Fruit fly (Drosophila melanogaster) whole organism, embryonic: ENCODE data around the gene Cul5.
A peak's percentile ranks its signal among the peaks of the same experiment; 100 is the strongest.

ENCODE experiments used
- Asciz ChIP-seq: fragments of 200-800 bp; sonication (Bioruptor generic); optimal IDR thresholded peaks from 2 replicates; lab custom pipeline; 2017; ENCODE audit warnings: missing biosample characterization, mild to moderate bottlenecking, missing genetic modification characterization, missing genetic modification reagents
- Atf-2 ChIP-seq: fragments of 200-800 bp; sonication (Bioruptor generic); optimal IDR thresholded peaks from 2 replicates; lab custom pipeline; 2016; ENCODE audit warnings: missing biosample characterization, missing genetic modification characterization
- CG10147 ChIP-seq: fragments of 200-800 bp; sonication (Bioruptor generic); optimal IDR thresholded peaks from 2 replicates; lab custom pipeline; 2019; ENCODE audit warnings: missing biosample characterization, mild to moderate bottlenecking, missing genetic modification characterization, moderate library complexity
- CG11695 ChIP-seq: fragments of 200-800 bp; sonication (Bioruptor generic); IDR thresholded peaks from 3 replicates; pipeline ENCODE4 v1.3.6; 2022; ENCODE audit warnings: missing biosample characterization, missing genetic modification characterization
- CG13296 ChIP-seq: fragments of 200-800 bp; sonication (Bioruptor generic); optimal IDR thresholded peaks from 3 replicates; lab custom pipeline; 2018; ENCODE audit warnings: missing biosample characterization, mild to moderate bottlenecking, missing genetic modification characterization
- CG13894 ChIP-seq: fragments of 200-800 bp; sonication (Bioruptor generic); optimal IDR thresholded peaks from 3 replicates; lab custom pipeline; 2018; ENCODE audit warnings: missing biosample characterization, mild to moderate bottlenecking, missing genetic modification characterization, moderate library complexity
- CG14050 ChIP-seq: fragments of 200-800 bp; sonication (Bioruptor generic); IDR thresholded peaks from 3 replicates; pipeline ENCODE4 v1.3.6; 2022; ENCODE audit warnings: missing biosample characterization, missing genetic modification characterization
- CG1832 ChIP-seq: fragments of 200-800 bp; sonication (Bioruptor generic); optimal IDR thresholded peaks from 2 replicates; lab custom pipeline; 2017; ENCODE audit warnings: missing biosample characterization, mild to moderate bottlenecking, missing genetic modification characterization, inconsistent platforms
- CG2120 ChIP-seq: fragments of 200-800 bp; sonication (Bioruptor generic); optimal IDR thresholded peaks from 3 replicates; lab custom pipeline; 2016; ENCODE audit warnings: missing biosample characterization, missing genetic modification characterization
- CG2875 ChIP-seq: fragments of 200-800 bp; sonication (Bioruptor generic); optimal IDR thresholded peaks from 2 replicates; lab custom pipeline; 2017; ENCODE audit warnings: missing biosample characterization, mild to moderate bottlenecking, missing genetic modification characterization, missing genetic modification reagents
- CG31441 ChIP-seq: fragments of 200-800 bp; sonication (Bioruptor generic); IDR thresholded peaks from 2 replicates; pipeline ENCODE4 v1.3.6; 2022; ENCODE audit warnings: missing biosample characterization, missing genetic modification characterization
- CG33557 ChIP-seq: fragments of 200-800 bp; sonication (Bioruptor generic); optimal IDR thresholded peaks from 2 replicates; lab custom pipeline; 2019; ENCODE audit warnings: missing biosample characterization, mild to moderate bottlenecking, missing genetic modification characterization, moderate library complexity
- CG3838 ChIP-seq: fragments of 200-800 bp; sonication (Bioruptor generic); optimal IDR thresholded peaks from 3 replicates; lab custom pipeline; 2016; ENCODE audit warnings: missing biosample characterization, missing genetic modification characterization
- CG3995 ChIP-seq: fragments of 200-800 bp; sonication (Bioruptor generic); optimal IDR thresholded peaks from 3 replicates; lab custom pipeline; 2016; ENCODE audit warnings: missing biosample characterization, missing genetic modification characterization
- CG4360 ChIP-seq: fragments of 200-800 bp; sonication (Bioruptor generic); IDR thresholded peaks from 2 replicates; pipeline ENCODE4 v1.3.6; 2022; ENCODE audit warnings: missing biosample characterization, missing genetic modification characterization
- CG4617 ChIP-seq: fragments of 200-800 bp; sonication (Bioruptor generic); optimal IDR thresholded peaks from 3 replicates; lab custom pipeline; 2016; ENCODE audit warnings: missing biosample characterization, missing genetic modification characterization, borderline replicate concordance
- CG4820 ChIP-seq: fragments of 200-800 bp; sonication (Bioruptor generic); optimal IDR thresholded peaks from 3 replicates; lab custom pipeline; 2016; ENCODE audit warnings: missing biosample characterization, missing genetic modification characterization
- CG6854 ChIP-seq: fragments of 200-800 bp; sonication (Bioruptor generic); optimal IDR thresholded peaks from 3 replicates; lab custom pipeline; 2017; ENCODE audit warnings: missing biosample characterization, mild to moderate bottlenecking, missing genetic modification characterization
- CG7786 ChIP-seq: fragments of 200-800 bp; sonication (Bioruptor generic); optimal IDR thresholded peaks from 2 replicates; lab custom pipeline; 2016; ENCODE audit warnings: missing biosample characterization, missing genetic modification characterization
- CG8089 ChIP-seq: fragments of 200-800 bp; sonication (Bioruptor generic); optimal IDR thresholded peaks from 3 replicates; lab custom pipeline; 2016; ENCODE audit warnings: missing biosample characterization, missing genetic modification characterization
- CoRest ChIP-seq: fragments of 200-800 bp; sonication (Bioruptor generic); optimal IDR thresholded peaks from 3 replicates; lab custom pipeline; 2018; ENCODE audit warnings: missing biosample characterization, mild to moderate bottlenecking, missing genetic modification characterization, moderate library complexity
- Hr51 ChIP-seq, 2 experiments: fragments of 200-800 bp; sonication (Bioruptor generic); optimal IDR thresholded peaks; 2 replicates in 1 of 2; 3 replicates in 1 of 2; lab custom pipeline; 2016 to 2018; ENCODE audit warnings: missing biosample characterization in 2 of 2, missing genetic modification characterization in 2 of 2, mild to moderate bottlenecking in 1 of 2, moderate library complexity in 1 of 2
- Mad ChIP-seq: fragments of 200-800 bp; sonication (Bioruptor generic); optimal IDR thresholded peaks from 2 replicates; lab custom pipeline; 2016; ENCODE audit warnings: missing biosample characterization, missing genetic modification characterization
- Meics ChIP-seq: fragments of 200-800 bp; sonication (Bioruptor generic); optimal IDR thresholded peaks from 2 replicates; lab custom pipeline; 2017; ENCODE audit warnings: missing biosample characterization, mild to moderate bottlenecking, missing genetic modification characterization
- Rx ChIP-seq: fragments of 200-800 bp; sonication (Bioruptor generic); IDR thresholded peaks from 2 replicates; pipeline ENCODE4 v1.3.6; 2022; ENCODE audit warnings: missing biosample characterization, missing genetic modification characterization
- Sin3A ChIP-seq: fragments of >200 bp; optimal IDR thresholded peaks from 2 replicates; lab custom pipeline; 2018
- dpn ChIP-seq, 2 experiments: fragments of 200-800 bp; sonication (Bioruptor generic); optimal IDR thresholded peaks; 3 replicates each; lab custom pipeline; 2016; ENCODE audit warnings: missing biosample characterization in 2 of 2, missing genetic modification characterization in 2 of 2
- en ChIP-seq: fragments of 200-800 bp; sonication (Bioruptor generic); optimal IDR thresholded peaks from 2 replicates; lab custom pipeline; 2016; ENCODE audit warnings: missing biosample characterization, missing genetic modification characterization
- ewg ChIP-seq: fragments of 200-800 bp; sonication (Bioruptor generic); optimal IDR thresholded peaks from 3 replicates; lab custom pipeline; 2017; ENCODE audit warnings: mild to moderate bottlenecking, missing biosample characterization, missing genetic modification reagents, missing genetic modification characterization
- gsb ChIP-seq: fragments of 200-800 bp; sonication (Bioruptor generic); IDR thresholded peaks from 2 replicates; pipeline ENCODE4 v1.3.6; 2022; ENCODE audit warnings: missing biosample characterization, missing genetic modification characterization
- hb ChIP-seq: fragments of 200-800 bp; sonication (Bioruptor generic); IDR thresholded peaks from 3 replicates; pipeline ENCODE4 v1.3.6; 2022; ENCODE audit warnings: missing biosample characterization, missing genetic modification characterization; ENCODE audit not compliant: partially characterized antibody
- hkb ChIP-seq, 2 experiments: fragments of 200-800 bp in 1 of 2; fragments of >200 bp in 1 of 2; sonication (Bioruptor generic) in 1 of 2; IDR thresholded peaks in 1 of 2; optimal IDR thresholded peaks in 1 of 2; 2 replicates each; pipeline versions ENCODE4 v1.3.6 to Lab custom; 2017 to 2022; ENCODE audit warnings: missing biosample characterization in 1 of 2, missing genetic modification characterization in 1 of 2
- kah ChIP-seq: fragments of 200-800 bp; sonication (Bioruptor generic); optimal IDR thresholded peaks from 2 replicates; lab custom pipeline; 2018; ENCODE audit warnings: missing biosample characterization, mild to moderate bottlenecking, missing genetic modification characterization
- ken ChIP-seq: fragments of 200-800 bp; sonication (Bioruptor generic); IDR thresholded peaks from 3 replicates; pipeline ENCODE4 v1.3.6; 2022; ENCODE audit warnings: missing biosample characterization, missing genetic modification characterization
- kni ChIP-seq: fragments of 200-800 bp; sonication (Bioruptor generic); optimal IDR thresholded peaks from 3 replicates; lab custom pipeline; 2017; ENCODE audit warnings: mild to moderate bottlenecking, missing biosample characterization, missing genetic modification reagents, missing genetic modification characterization
- lmd ChIP-seq: fragments of 200-800 bp; sonication (Bioruptor generic); IDR thresholded peaks from 2 replicates; pipeline ENCODE4 v1.3.6; 2022; ENCODE audit warnings: missing biosample characterization, missing genetic modification characterization
- oc ChIP-seq: fragments of 200-800 bp; sonication (Bioruptor generic); optimal IDR thresholded peaks from 2 replicates; lab custom pipeline; 2018; ENCODE audit warnings: missing biosample characterization, mild to moderate bottlenecking, missing genetic modification characterization, moderate library complexity
- org-1 ChIP-seq: fragments of 200-800 bp; sonication (Bioruptor generic); optimal IDR thresholded peaks from 2 replicates; lab custom pipeline; 2017; ENCODE audit warnings: missing biosample characterization, missing genetic modification characterization
- pfk ChIP-seq: fragments of 200-800 bp; sonication (Bioruptor generic); optimal IDR thresholded peaks from 2 replicates; lab custom pipeline; 2018; ENCODE audit warnings: missing biosample characterization, mild to moderate bottlenecking, missing genetic modification characterization, moderate library complexity
- phol ChIP-seq: fragments of 200-800 bp; sonication (Bioruptor generic); optimal IDR thresholded peaks from 3 replicates; lab custom pipeline; 2018; ENCODE audit warnings: missing biosample characterization, mild to moderate bottlenecking, missing genetic modification characterization, moderate library complexity
- pum ChIP-seq: fragments of 200-800 bp; sonication (Bioruptor generic); optimal IDR thresholded peaks from 2 replicates; lab custom pipeline; 2016; ENCODE audit warnings: missing biosample characterization, missing genetic modification characterization
- rib ChIP-seq: fragments of 200-800 bp; sonication (Bioruptor generic); IDR thresholded peaks from 2 replicates; pipeline ENCODE4 v1.3.6; 2022; ENCODE audit warnings: missing biosample characterization, missing genetic modification characterization
- sens ChIP-seq: fragments of 200-800 bp; sonication (Bioruptor generic); peaks from one replicate; lab custom pipeline; 2016; ENCODE audit warnings: missing biosample characterization, missing genetic modification characterization
- slp2 ChIP-seq: fragments of 200-800 bp; sonication (Bioruptor generic); optimal IDR thresholded peaks from 2 replicates; lab custom pipeline; 2016; ENCODE audit warnings: missing biosample characterization, missing genetic modification characterization
- sob ChIP-seq: fragments of 200-800 bp; sonication (Bioruptor generic); IDR thresholded peaks from 2 replicates; pipeline ENCODE4 v1.3.6; 2022; ENCODE audit warnings: missing biosample characterization, missing genetic modification characterization
- ssp ChIP-seq: fragments of 200-800 bp; sonication (Bioruptor generic); IDR thresholded peaks from 2 replicates; pipeline ENCODE4 v1.3.6; 2022; ENCODE audit warnings: missing biosample characterization, missing genetic modification characterization
- stwl ChIP-seq: fragments of 200-800 bp; sonication (Bioruptor generic); optimal IDR thresholded peaks from 3 replicates; lab custom pipeline; 2018; ENCODE audit warnings: missing biosample characterization, mild to moderate bottlenecking, missing genetic modification characterization, moderate library complexity
- sug ChIP-seq: fragments of 200-800 bp; optimal IDR thresholded peaks from 2 replicates; lab custom pipeline; 2019; ENCODE audit warnings: missing biosample characterization, mild to moderate bottlenecking, missing genetic modification characterization, moderate library complexity
- unc-4 ChIP-seq: fragments of 200-800 bp; sonication (Bioruptor generic); IDR thresholded peaks from 2 replicates; pipeline ENCODE4 v1.3.6; 2022; ENCODE audit warnings: missing biosample characterization, missing genetic modification characterization; ENCODE audit not compliant: partially characterized antibody

The Cul5 gene

DNA sequence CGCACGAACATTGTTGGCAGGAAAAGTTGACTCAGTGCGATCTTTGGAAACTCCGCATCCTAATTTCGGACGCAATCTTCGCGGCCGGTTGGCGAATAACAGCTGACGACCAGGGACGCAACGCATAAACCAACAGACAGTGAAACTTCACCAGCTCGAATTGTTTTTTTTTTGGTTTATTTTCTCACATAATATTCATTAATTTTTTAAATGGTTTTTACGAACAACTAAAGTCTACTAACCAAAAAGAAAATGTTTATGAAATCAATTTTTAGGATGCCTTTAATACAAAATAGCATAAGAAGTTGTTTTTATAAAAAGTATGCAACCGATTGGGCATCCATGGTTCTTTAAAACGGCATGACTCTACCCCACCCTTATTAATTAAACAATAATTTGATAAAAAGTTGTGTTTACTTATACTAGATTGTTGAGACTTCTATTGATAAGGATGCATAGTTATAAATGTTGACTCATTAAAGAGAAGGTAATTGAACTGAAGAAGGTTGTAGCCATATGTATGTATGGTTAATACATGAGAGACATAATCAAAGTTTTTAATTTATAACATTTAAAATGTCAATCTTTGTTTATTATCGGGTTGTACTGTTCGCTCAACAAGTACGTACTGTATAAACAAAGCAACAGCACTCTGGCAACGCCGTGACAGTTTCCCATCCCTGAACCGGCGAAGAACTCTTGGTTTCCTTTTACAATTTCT, 28.7 kb downstream of the Cul5 start, which contains the start of the genes beta4GalNAcTB and Cpsf100 (continued):
- TF ChIP-seq CG3838 (GFP tag; lab: Kevin White, UChicago), result peak; percentile 20
- peak; percentile 46 for TF ChIP-seq Asciz (GFP tag; lab: Kevin White, UChicago)
- TF ChIP-seq CG33557, result peak; percentile 44
- TF ChIP-seq unc-4, result no peak
- TF ChIP-seq lmd (GFP tag; lab: Robert Waterston, UW), result peak; percentile 68
- peak; percentile 57 for TF ChIP-seq CG8089
- no peak for TF ChIP-seq en (GFP tag; lab: Kevin White, UChicago)
- no peak for TF ChIP-seq pfk
- peak; percentile 59; the same call in 1 of the 3 replicates for TF ChIP-seq ken (GFP tag; lab: Robert Waterston, UW)
- TF ChIP-seq stwl (tag; lab: Kevin White, UChicago), result peak; percentile 27
- no peak for TF ChIP-seq hkb (optimal IDR thresholded peaks at IDR 0.05; lab: Kevin White, UChicago)
- TF ChIP-seq hkb (GFP tag; IDR thresholded peaks at IDR 0.05; lab: Robert Waterston, UW), result peak; percentile 35; the same call in 1 of the 2 replicates
- TF ChIP-seq kah (GFP tag; lab: Kevin White, UChicago), result peak; percentile 6
- peak; percentile 65 for TF ChIP-seq CG10147 (GFP tag; lab: Kevin White, UChicago)
- no peak for TF ChIP-seq Sin3A (lab: Kevin White, UChicago)
- TF ChIP-seq Mad (GFP tag; lab: Kevin White, UChicago), result peak; percentile 46
- TF ChIP-seq sens (GFP tag; lab: Kevin White, UChicago), result peak; percentile 91
- TF ChIP-seq CG4617 (GFP tag; lab: Kevin White, UChicago), result peak; percentile 4
- peak; percentile 18; the same call in 1 of the 3 replicates for TF ChIP-seq CG14050 (GFP tag; lab: Robert Waterston, UW)
- no peak for TF ChIP-seq oc (tag; lab: Kevin White, UChicago)
- TF ChIP-seq CoRest (tag; lab: Kevin White, UChicago), result peak; percentile 87
- TF ChIP-seq pum (GFP tag; lab: Kevin White, UChicago), result peak; percentile 65
- peak; percentile 28 for TF ChIP-seq CG2875 (GFP tag; lab: Kevin White, UChicago)
- no peak for TF ChIP-seq CG4360 (GFP tag; lab: Robert Waterston, UW)
- peak; percentile 37 for TF ChIP-seq ewg (GFP tag; lab: Kevin White, UChicago)
- TF ChIP-seq CG3995 (GFP tag; lab: Kevin White, UChicago), result peak; percentile 63
- TF ChIP-seq rib (GFP tag; lab: Robert Waterston, UW), result peak; percentile 65; the same call in 1 of the 2 replicates
- TF ChIP-seq Meics (GFP tag; lab: Kevin White, UChicago), result peak; percentile 79
- no peak for TF ChIP-seq kni (GFP tag; lab: Kevin White, UChicago)
- TF ChIP-seq CG1832, result no peak
- no peak; the same call in 1 of the 2 replicates for TF ChIP-seq gsb (GFP tag; lab: Robert Waterston, UW)
- peak; percentile 48 for TF ChIP-seq CG6854 (GFP tag; lab: Kevin White, UChicago)
- TF ChIP-seq Hr51 (GFP tag; optimal IDR thresholded peaks at IDR 0.05; lab: Kevin White, UChicago), result peak; percentile 42 to 57
- peak; percentile 69 for TF ChIP-seq sug (tag; lab: Kevin White, UChicago)
- peak; percentile 20 for TF ChIP-seq CG7786
- TF ChIP-seq CG2120 (GFP tag; lab: Kevin White, UChicago), result peak; percentile 79
- peak; percentile 25; the same call in 1 of the 3 replicates for TF ChIP-seq CG11695 (GFP tag; lab: Robert Waterston, UW)
- no peak for TF ChIP-seq CG13894
- peak; percentile 49 for TF ChIP-seq org-1
- TF ChIP-seq slp2 (GFP tag; lab: Kevin White, UChicago), result peak; percentile 51
- TF ChIP-seq sob (GFP tag; lab: Robert Waterston, UW), result peak; percentile 48; the same call in 1 of the 2 replicates
- peak; percentile 57 to 63 for TF ChIP-seq dpn (GFP tag; optimal IDR thresholded peaks at IDR 0.05; lab: Kevin White, UChicago)
- no peak for TF ChIP-seq hb
- TF ChIP-seq CG4820 (GFP tag; lab: Kevin White, UChicago), result peak; percentile 67
- TF ChIP-seq Rx, result peak; percentile 48
- peak; percentile 74 for TF ChIP-seq CG31441 (GFP tag; lab: Robert Waterston, UW)
- TF ChIP-seq ssp (GFP tag; lab: Robert Waterston, UW), result peak; percentile 59
- peak; percentile 58 for TF ChIP-seq Atf-2 (GFP tag; lab: Kevin White, UChicago)
- peak; percentile 77 for TF ChIP-seq phol (tag; lab: Kevin White, UChicago)
- no peak for TF ChIP-seq CG13296 (GFP tag; lab: Kevin White, UChicago)
